Fruit fly (Drosophila melanogaster) whole organism, prepupa: ENCODE measurements around the gene CG9240.

Experiments
- CG10631 ChIP-seq: fragments of 200-800 bp; sonication (Bioruptor generic); optimal IDR thresholded peaks from 2 replicates; lab custom pipeline; 2016; ENCODE audit warnings: missing biosample characterization, missing genetic modification characterization
- CG9139 ChIP-seq: fragments of 200-800 bp; sonication (Bioruptor generic); optimal IDR thresholded peaks from 3 replicates; lab custom pipeline; 2017; ENCODE audit warnings: missing biosample characterization, mild to moderate bottlenecking, missing genetic modification characterization
- Eip75B ChIP-seq: fragments of 200-800 bp; sonication (Bioruptor generic); optimal IDR thresholded peaks from 3 replicates; lab custom pipeline; 2016; ENCODE audit warnings: missing biosample characterization, missing genetic modification characterization
- Smox ChIP-seq: fragments of 200-800 bp; sonication (Bioruptor generic); optimal IDR thresholded peaks from 3 replicates; lab custom pipeline; 2016; ENCODE audit warnings: missing biosample characterization, missing genetic modification characterization
- cyc ChIP-seq: fragments of 200-800 bp; sonication (Bioruptor generic); optimal IDR thresholded peaks from 3 replicates; lab custom pipeline; 2016; ENCODE audit warnings: missing biosample characterization, missing genetic modification characterization
- vri ChIP-seq: fragments of 200-800 bp; sonication (Bioruptor generic); optimal IDR thresholded peaks from 3 replicates; lab custom pipeline; 2016; ENCODE audit warnings: missing biosample characterization, mild to moderate bottlenecking, missing genetic modification characterization

- TF ChIP-seq cyc (peak; percentile 60), Eip75B (peak; percentile 64), CG10631 (GFP tag; lab: Kevin White, UChicago) (peak; percentile 69), vri (peak; percentile 32), Smox (GFP tag; lab: Kevin White, UChicago) (peak; percentile 72), CG9139 (peak; percentile 66)
These were observed 30.0 kb downstream of the CG9240 start, which contains the start of gene CG15646 for dm6 chrX:15671026-15671563.
